Worm (Caenorhabditis elegans) whole organism, dauer: ENCODE measurements around the gene lgc-6.
"Not testable (repeated sequence)": the region's sequence is repeated elsewhere in the genome, so short reads cannot be mapped to it uniquely, and the experiment has no call there.

Experiments
- unc-62 ChIP-seq: sonication (generic microtip); optimal IDR thresholded peaks from 2 replicates; lab custom pipeline; 2017; ENCODE audit warnings: missing biosample characterization, missing genetic modification reagents, missing genetic modification characterization

Gene lgc-6

ce11 chrIV:8366295-8366694, 26.6 kb downstream of the lgc-6 start, which contains the start of gene aagr-1:
aagr-1 (plus strand) TSS chrIV:8366521.
- TF ChIP-seq unc-62 (GFP tag; lab: Kevin White, UChicago), result no peak

ce11 chrIV:8367887-8368286, 28.2 kb downstream of the lgc-6 start:
- TF ChIP-seq unc-62 (GFP tag; lab: Kevin White, UChicago), result no peak

ce11 chrIV:8369135-8369534, 29.4 kb downstream of the lgc-6 start, which contains the start of gene D2096.6:
D2096.6 (minus strand) TSS chrIV:8369235.
- no peak for TF ChIP-seq unc-62 (GFP tag; lab: Kevin White, UChicago)

- no peak for TF ChIP-seq unc-62 (GFP tag; lab: Kevin White, UChicago)
Measured at ce11 chrIV:8375381-8375780, 35.6 kb downstream of the lgc-6 start.

- no peak for TF ChIP-seq unc-62 (GFP tag; lab: Kevin White, UChicago)
Measured at ce11 chrIV:8376923-8377322, 37.2 kb downstream of the lgc-6 start.

- no peak for TF ChIP-seq unc-62 (GFP tag; lab: Kevin White, UChicago)
Measured at ce11 chrIV:8377501-8377900, 37.8 kb downstream of the lgc-6 start, which contains the start of gene D2096.7. D2096.7 (minus strand) TSS chrIV:8377630.

ce11 chrIV:8378280-8378679, 38.5 kb downstream of the lgc-6 start:
- no peak for TF ChIP-seq unc-62 (GFP tag; lab: Kevin White, UChicago)

- no peak for TF ChIP-seq unc-62 (GFP tag; lab: Kevin White, UChicago)
Measured at ce11 chrIV:8379278-8379677, 39.5 kb downstream of the lgc-6 start, which contains the start of gene nap-1. nap-1 (minus strand) TSS chrIV:8379319.

ce11 chrIV:8379683-8380082, 39.9 kb downstream of the lgc-6 start, which contains the start of gene praf-3:
praf-3 (plus strand) TSS chrIV:8379983.
- no peak for TF ChIP-seq unc-62 (GFP tag; lab: Kevin White, UChicago)

- no peak for TF ChIP-seq unc-62 (GFP tag; lab: Kevin White, UChicago)
Measured at ce11 chrIV:8380266-8380850, 40.6 kb downstream of the lgc-6 start.

- no peak for TF ChIP-seq unc-62 (GFP tag; lab: Kevin White, UChicago)
Measured at ce11 chrIV:8382695-8383094, 43.0 kb downstream of the lgc-6 start, which contains the start of gene D2096.9. D2096.9 (minus strand) TSS chrIV:8382795.

ce11 chrIV:8384737-8385136, 45.0 kb downstream of the lgc-6 start:
- TF ChIP-seq unc-62 (GFP tag; lab: Kevin White, UChicago), result no peak

- TF ChIP-seq unc-62 (GFP tag; lab: Kevin White, UChicago), result no peak
Measured at ce11 chrIV:8385662-8386061, 45.9 kb downstream of the lgc-6 start.

- TF ChIP-seq unc-62 (GFP tag; lab: Kevin White, UChicago), result not testable (repeated sequence)
Measured at ce11 chrIV:8389139-8389538, 49.4 kb downstream of the lgc-6 start, which contains the start of gene D2096.10. D2096.10 (minus strand) TSS chrIV:8389239.
